Worm (Caenorhabditis elegans) whole organism, L3 larva: ENCODE results near the gene F26H11.8.

Experiments
- ZK546.5 ChIP-seq: sonication (generic microtip); optimal IDR thresholded peaks from 2 replicates; lab custom pipeline; 2017; ENCODE audit warnings: missing biosample characterization, missing genetic modification characterization
- aly-2 ChIP-seq: fragments of 150-350 bp; optimal IDR thresholded peaks from 2 replicates; lab custom pipeline; 2014; ENCODE audit warnings: missing biosample characterization, missing genetic modification characterization
- ama-1 ChIP-seq: fragments of 150-350 bp; optimal IDR thresholded peaks from 2 replicates; lab custom pipeline; 2018
- ceh-16 ChIP-seq: sonication (generic microtip); optimal IDR thresholded peaks from 2 replicates; lab custom pipeline; 2017; ENCODE audit warnings: missing biosample characterization, missing genetic modification characterization
- ceh-82 ChIP-seq: fragments of 150-350 bp; optimal IDR thresholded peaks from 2 replicates; lab custom pipeline; 2014; ENCODE audit warnings: missing biosample characterization, missing genetic modification characterization
- daf-12 ChIP-seq: fragments of 150-350 bp; optimal IDR thresholded peaks from 2 replicates; lab custom pipeline; 2014; ENCODE audit warnings: missing biosample characterization, missing genetic modification reagents, missing genetic modification characterization
- egl-5 ChIP-seq: fragments of 150-350 bp; optimal IDR thresholded peaks from 2 replicates; lab custom pipeline; 2017; ENCODE audit warnings: missing biosample characterization, missing genetic modification reagents, missing genetic modification characterization, inconsistent platforms
- elt-1 ChIP-seq: fragments of 150-350 bp; optimal IDR thresholded peaks from 2 replicates; lab custom pipeline; 2014; ENCODE audit warnings: missing biosample characterization, missing genetic modification characterization
- elt-2 ChIP-seq: sonication (generic microtip); optimal IDR thresholded peaks from 2 replicates; lab custom pipeline; 2016; ENCODE audit warnings: missing genetic modification reagents, mild to moderate bottlenecking, missing genetic modification characterization, missing compliant biosample characterization
- elt-3 ChIP-seq, 3 experiments: fragments of 150-350 bp in 1 of 3; sonication (generic microtip) in 2 of 3; optimal IDR thresholded peaks; 2 replicates in 2 of 3; 4 replicates in 1 of 3; lab custom pipeline; 2014 to 2017; ENCODE audit warnings: missing biosample characterization in 3 of 3, missing genetic modification characterization in 3 of 3
- fkh-10 ChIP-seq: sonication (generic microtip); optimal IDR thresholded peaks from 2 replicates; lab custom pipeline; 2017; ENCODE audit warnings: missing biosample characterization, missing genetic modification reagents, missing genetic modification characterization
- hmg-11 ChIP-seq: sonication (generic microtip); optimal IDR thresholded peaks from 2 replicates; lab custom pipeline; 2016; ENCODE audit warnings: missing genetic modification characterization, missing compliant biosample characterization
- jun-1 ChIP-seq: fragments of 150-350 bp; optimal IDR thresholded peaks from 2 replicates; lab custom pipeline; 2014; ENCODE audit warnings: missing biosample characterization, missing genetic modification reagents, missing genetic modification characterization
- lin-15B ChIP-seq: fragments of 150-350 bp; optimal IDR thresholded peaks from 2 replicates; lab custom pipeline; 2014; ENCODE audit warnings: missing biosample characterization, missing genetic modification characterization
- lin-39 ChIP-seq: fragments of 150-350 bp; optimal IDR thresholded peaks from 2 replicates; lab custom pipeline; 2018; ENCODE audit warnings: missing biosample characterization, missing genetic modification reagents, missing genetic modification characterization
- lsy-12 ChIP-seq: sonication (generic microtip); optimal IDR thresholded peaks from 2 replicates; lab custom pipeline; 2016; ENCODE audit warnings: mild to moderate bottlenecking, missing genetic modification characterization, missing compliant biosample characterization
- mml-1 ChIP-seq: fragments of 150-350 bp; sonication (generic microtip); optimal IDR thresholded peaks from 3 replicates; lab custom pipeline; 2014; ENCODE audit warnings: missing biosample characterization, missing genetic modification characterization
- nfya-1 ChIP-seq: sonication (generic microtip); optimal IDR thresholded peaks from 2 replicates; lab custom pipeline; 2017; ENCODE audit warnings: missing genetic modification characterization, mild to moderate bottlenecking, missing compliant biosample characterization, antibody characterized with exemption, moderate library complexity; ENCODE audit not compliant: insufficient read depth
- nhr-11 ChIP-seq: fragments of 150-350 bp; optimal IDR thresholded peaks from 2 replicates; lab custom pipeline; 2014; ENCODE audit warnings: missing biosample characterization, missing genetic modification characterization
- nhr-12 ChIP-seq: fragments of 150-350 bp; optimal IDR thresholded peaks from 2 replicates; lab custom pipeline; 2014; ENCODE audit warnings: missing biosample characterization, missing genetic modification characterization
- nhr-23 ChIP-seq: fragments of 150-350 bp; optimal IDR thresholded peaks from 2 replicates; lab custom pipeline; 2014; ENCODE audit warnings: missing biosample characterization, missing genetic modification reagents, missing genetic modification characterization
- nhr-237 ChIP-seq: fragments of 150-350 bp; optimal IDR thresholded peaks from 2 replicates; lab custom pipeline; 2014; ENCODE audit warnings: missing biosample characterization, missing genetic modification characterization
- nhr-25 ChIP-seq: sonication (generic microtip); optimal IDR thresholded peaks from 2 replicates; lab custom pipeline; 2017; ENCODE audit warnings: missing biosample characterization, missing genetic modification characterization
- nhr-43 ChIP-seq: sonication (generic microtip); optimal IDR thresholded peaks from 2 replicates; lab custom pipeline; 2016; ENCODE audit warnings: mild to moderate bottlenecking, missing genetic modification characterization, missing compliant biosample characterization; ENCODE audit not compliant: poor library complexity, severe bottlenecking
- nhr-67 ChIP-seq: fragments of 150-350 bp; optimal IDR thresholded peaks from 2 replicates; lab custom pipeline; 2014; ENCODE audit warnings: missing biosample characterization, missing genetic modification characterization
- nhr-76 ChIP-seq: fragments of 150-350 bp; sonication (generic microtip); optimal IDR thresholded peaks from 5 replicates; lab custom pipeline; 2014; ENCODE audit warnings: missing biosample characterization, missing genetic modification characterization
- pha-4 ChIP-seq: fragments of 150-350 bp; optimal IDR thresholded peaks from 2 replicates; lab custom pipeline; 2014; ENCODE audit warnings: missing biosample characterization, missing genetic modification reagents, missing genetic modification characterization
- sea-2 ChIP-seq: fragments of 150-350 bp; sonication (generic microtip); optimal IDR thresholded peaks from 4 replicates; lab custom pipeline; 2014; ENCODE audit warnings: missing biosample characterization, missing genetic modification reagents, missing genetic modification characterization
- skn-1 ChIP-seq: fragments of 150-350 bp; optimal IDR thresholded peaks from 2 replicates; lab custom pipeline; 2014; ENCODE audit warnings: missing biosample characterization, missing genetic modification characterization
- snpc-4 ChIP-seq: fragments of 150-350 bp; optimal IDR thresholded peaks from 2 replicates; lab custom pipeline; 2014; ENCODE audit warnings: missing biosample characterization, missing genetic modification characterization
- tbx-2 ChIP-seq: sonication (generic microtip); optimal IDR thresholded peaks from 2 replicates; lab custom pipeline; 2016; ENCODE audit warnings: mild to moderate bottlenecking, missing genetic modification characterization, missing compliant biosample characterization
- unc-62 ChIP-seq: fragments of 150-350 bp; sonication (generic microtip); optimal IDR thresholded peaks from 4 replicates; lab custom pipeline; 2014; ENCODE audit warnings: missing biosample characterization, missing genetic modification reagents, missing genetic modification characterization
- zag-1 ChIP-seq: fragments of 150-350 bp; optimal IDR thresholded peaks from 2 replicates; lab custom pipeline; 2014; ENCODE audit warnings: missing biosample characterization, missing genetic modification characterization
- ztf-4 ChIP-seq: fragments of 150-350 bp; optimal IDR thresholded peaks from 2 replicates; lab custom pipeline; 2014; ENCODE audit warnings: missing biosample characterization, missing genetic modification characterization

F26H11.8 gene

DNA sequence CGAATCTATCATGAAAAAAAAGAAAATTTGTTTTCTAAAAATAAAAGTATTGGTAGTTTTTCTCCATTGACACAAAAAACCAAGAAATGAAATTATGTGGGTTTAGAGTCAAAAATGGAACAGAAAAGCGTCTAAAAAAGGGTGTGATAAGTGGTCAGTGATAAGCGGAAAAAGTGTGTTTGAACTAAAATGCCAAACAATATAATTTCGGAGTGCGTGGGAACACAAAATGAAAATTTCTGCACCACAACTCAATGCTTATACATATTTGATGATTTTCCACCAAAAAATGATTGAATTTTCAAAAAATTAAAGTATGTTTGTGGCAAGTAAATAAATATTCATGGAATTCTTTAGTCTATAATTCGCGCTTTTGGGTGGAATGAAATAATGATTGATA is 27.1 kb downstream of the F26H11.8 start:
- TF ChIP-seq elt-3 (tag; optimal IDR thresholded peaks at IDR 0.05; lab: Kevin White, UChicago) (no peak), elt-2 (tag; lab: Kevin White, UChicago) (peak; percentile 34)
- TF ChIP-seq, all 47 proteins: peak for 1

DNA sequence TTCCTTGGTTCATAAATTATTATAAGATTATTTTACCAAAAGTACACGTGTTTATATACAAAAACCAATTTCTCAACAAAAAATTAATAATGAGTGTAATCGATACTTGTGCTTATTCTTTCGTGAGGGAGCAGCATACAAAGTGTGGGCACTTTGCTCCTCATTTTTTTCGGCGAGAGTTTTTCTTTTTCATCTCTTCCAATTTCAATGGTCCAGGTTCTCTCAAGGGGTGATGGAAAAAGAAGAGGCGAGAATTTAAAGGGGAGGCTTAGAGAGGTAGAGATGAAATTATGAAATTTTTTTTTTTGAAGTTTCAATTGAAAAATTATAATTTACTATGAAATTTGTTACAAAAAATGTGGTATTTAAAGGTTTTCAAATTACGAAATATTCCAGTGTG is 28.7 kb downstream of the F26H11.8 start:
- TF ChIP-seq sea-2 (GFP tag; lab: Kevin White, UChicago): no peak
- TF ChIP-seq elt-2 (tag; lab: Kevin White, UChicago): no peak
- TF ChIP-seq lin-39: no peak
- TF ChIP-seq skn-1 (tag; lab: Kevin White, UChicago): no peak
- no peak for TF ChIP-seq zag-1 (tag; lab: Kevin White, UChicago)

DNA sequence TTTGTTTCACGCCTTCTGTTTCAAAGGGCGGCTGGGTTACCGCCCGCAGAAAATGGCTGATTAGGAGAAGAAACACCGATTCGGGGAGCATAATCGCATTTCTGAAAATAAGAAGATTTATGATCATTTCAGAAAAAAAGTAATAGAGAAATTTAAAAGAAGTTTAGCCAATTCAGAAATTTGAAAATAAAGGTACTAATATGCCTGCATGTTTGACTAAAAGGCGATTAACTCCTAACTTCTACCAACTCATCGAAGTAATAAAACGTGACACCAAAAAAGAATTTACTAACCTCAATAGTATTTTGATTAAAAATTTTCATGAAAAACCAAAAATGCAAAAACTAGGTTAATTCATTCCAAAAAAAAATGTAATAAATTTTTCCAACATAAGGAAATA is 36.5 kb downstream of the F26H11.8 start, which contains the start of gene plx-2:
TSS of gene plx-2 (minus strand) at position 101 of the 400 bp plus-strand sequence.
- TF ChIP-seq jun-1: no peak
- no peak for TF ChIP-seq ama-1 (lab: Kevin White, UChicago)
- no peak for TF ChIP-seq nhr-237 (tag; lab: Kevin White, UChicago)
- no peak for TF ChIP-seq elt-1
- no peak for TF ChIP-seq aly-2 (tag; lab: Kevin White, UChicago)
- no peak for TF ChIP-seq unc-62 (GFP tag; lab: Kevin White, UChicago)
- TF ChIP-seq ZK546.5 (tag; lab: Kevin White, UChicago): no peak
- TF ChIP-seq hmg-11 (tag; lab: Kevin White, UChicago): no peak
- no peak for TF ChIP-seq nhr-67 (tag; lab: Kevin White, UChicago)
- TF ChIP-seq nhr-43 (tag; lab: Kevin White, UChicago): no peak
- TF ChIP-seq ceh-16 (tag; lab: Kevin White, UChicago): no peak
- TF ChIP-seq fkh-10: no peak
- no peak for TF ChIP-seq nfya-1 (tag; lab: Kevin White, UChicago)
- TF ChIP-seq nhr-23 (tag; lab: Kevin White, UChicago): no peak
- no peak for TF ChIP-seq lsy-12 (tag; lab: Kevin White, UChicago)
- TF ChIP-seq, all 47 proteins: peak for 0

DNA sequence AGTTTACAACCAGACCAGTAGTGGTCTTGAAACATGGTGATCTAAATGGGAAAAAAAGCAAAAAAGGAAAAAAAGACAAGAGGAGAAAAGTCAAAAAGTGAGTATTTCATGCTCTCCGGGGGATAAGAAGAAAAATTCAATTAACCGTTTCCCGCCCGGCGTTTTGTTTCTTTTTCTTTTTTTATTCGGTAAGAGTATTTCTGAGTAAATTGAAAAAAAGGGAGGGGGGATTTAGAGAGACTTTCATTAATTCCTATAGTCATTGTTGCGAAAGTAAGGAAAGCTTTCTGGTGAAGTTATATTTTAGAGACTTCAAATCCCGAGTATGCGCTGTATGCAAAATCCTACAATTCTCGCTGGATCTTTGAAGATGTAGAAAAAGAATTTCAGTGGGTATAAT is 39.4 kb downstream of the F26H11.8 start:
- TF ChIP-seq mml-1 (no peak), ceh-16 (tag; lab: Kevin White, UChicago) (no peak), nhr-25 (no peak), nhr-76 (tag; lab: Kevin White, UChicago) (no peak), elt-1 (no peak), unc-62 (GFP tag; lab: Kevin White, UChicago) (no peak), egl-5 (tag; lab: Kevin White, UChicago) (no peak), zag-1 (tag; lab: Kevin White, UChicago) (no peak), daf-12 (tag; lab: Kevin White, UChicago) (no peak), nfya-1 (tag; lab: Kevin White, UChicago) (no peak), lsy-12 (tag; lab: Kevin White, UChicago) (no peak), tbx-2 (no peak), lin-39 (no peak), nhr-11 (tag; lab: Kevin White, UChicago) (no peak), sea-2 (GFP tag; lab: Kevin White, UChicago) (no peak)

DNA sequence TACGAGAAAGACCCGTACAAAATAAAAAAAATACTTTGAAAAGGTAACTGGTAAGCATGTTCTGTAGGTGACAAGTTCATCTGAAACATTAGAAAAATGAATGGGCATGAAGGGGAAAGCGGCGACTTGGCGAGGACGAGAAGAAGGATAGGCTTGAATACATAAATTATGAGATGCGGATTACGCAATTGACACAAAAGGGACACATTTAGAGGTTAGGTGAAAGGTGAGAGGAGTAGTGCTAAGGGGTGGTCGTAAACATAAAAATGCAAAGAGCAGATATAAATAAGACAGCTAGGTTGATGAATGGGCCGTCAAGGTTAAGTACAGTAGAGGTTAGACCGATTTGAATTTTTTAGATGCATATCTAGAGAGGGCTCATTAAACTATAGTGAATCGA is 40.5 kb downstream of the F26H11.8 start:
- no peak for TF ChIP-seq nhr-12 (tag; lab: Kevin White, UChicago)
- TF ChIP-seq fkh-10: no peak
- no peak for TF ChIP-seq snpc-4 (tag; lab: Kevin White, UChicago)
- no peak for TF ChIP-seq unc-62 (GFP tag; lab: Kevin White, UChicago)
- no peak for TF ChIP-seq lin-15B (tag; lab: Kevin White, UChicago)
- no peak for TF ChIP-seq aly-2 (tag; lab: Kevin White, UChicago)
- TF ChIP-seq nhr-67 (tag; lab: Kevin White, UChicago): no peak
- no peak for TF ChIP-seq sea-2 (GFP tag; lab: Kevin White, UChicago)
- no peak for TF ChIP-seq elt-3 (tag; optimal IDR thresholded peaks at IDR 0.05; lab: Kevin White, UChicago)
- no peak for TF ChIP-seq ceh-82 (tag; lab: Kevin White, UChicago)
- TF ChIP-seq pha-4 (tag; lab: Kevin White, UChicago): no peak
- TF ChIP-seq ztf-4 (tag; lab: Kevin White, UChicago): no peak
- TF ChIP-seq lin-39: no peak
